Fruit fly (Drosophila melanogaster): Measurements from ENCODE around the gene nAChRalpha5.

dm6 chr2L:14054281-14054680 lies 14.3 kb downstream of the nAChRalpha5 start:
- no peak for TF ChIP-seq CTCF (optimal IDR thresholded peaks at IDR 0.05)
- no peak for TF ChIP-seq CG8478 (optimal IDR thresholded peaks at IDR 0.05)

Data from S2 (cell line).